Fruit fly (Drosophila melanogaster): ENCODE data around the gene Six4.

The Six4 gene

dm6 chr3L:20800208-20800607 is 7.6 kb upstream of the Six4 start, which contains the start of gene Spc105R:
Gene Spc105R, plus strand, starts transcription at chr3L:20800410.
- TF ChIP-seq Sox14 (GFP tag; optimal IDR thresholded peaks at IDR 0.05) (no peak), CG8632 (GFP tag; optimal IDR thresholded peaks at IDR 0.05) (no peak), CG4318 (GFP tag; optimal IDR thresholded peaks at IDR 0.05) (no peak), salr (GFP tag; optimal IDR thresholded peaks at IDR 0.05) (no peak), CG6163 (GFP tag; IDR thresholded peaks at IDR 0.05) (no peak), Lpt (GFP tag; optimal IDR thresholded peaks at IDR 0.05) (no peak), CG6808 (GFP tag; optimal IDR thresholded peaks at IDR 0.05) (no peak), Hr38 (GFP tag; optimal IDR thresholded peaks at IDR 0.05) (no peak), topi (GFP tag; optimal IDR thresholded peaks at IDR 0.05) (no peak), spab (GFP tag; optimal IDR thresholded peaks at IDR 0.05) (no peak), CG11294 (GFP tag; IDR thresholded peaks at IDR 0.05) (no peak)

- TF ChIP-seq CG8319 (GFP tag; optimal IDR thresholded peaks at IDR 0.05) (peak; percentile 75), Hr38 (GFP tag; optimal IDR thresholded peaks at IDR 0.05) (no peak), CG6854 (GFP tag; optimal IDR thresholded peaks at IDR 0.05) (peak; percentile 92), fkh (GFP tag; optimal IDR thresholded peaks at IDR 0.05) (no peak), CG16779 (tag; optimal IDR thresholded peaks at IDR 0.05) (no peak), Sox14 (GFP tag; optimal IDR thresholded peaks at IDR 0.05) (no peak), Sox15 (GFP tag; optimal IDR thresholded peaks at IDR 0.05) (peak; percentile 72), Sox102F (GFP tag; optimal IDR thresholded peaks at IDR 0.05) (no peak), salr (GFP tag; optimal IDR thresholded peaks at IDR 0.05) (peak in 1 of 2 experiments; percentile 90), CG11294 (GFP tag; IDR thresholded peaks at IDR 0.05) (peak; percentile 47), CG6163 (GFP tag; IDR thresholded peaks at IDR 0.05) (peak; percentile 93), Blimp-1 (GFP tag; optimal IDR thresholded peaks at IDR 0.05) (peak; percentile 61), CG34406 (GFP tag; optimal IDR thresholded peaks at IDR 0.05) (peak; percentile 85), dac (GFP tag; optimal IDR thresholded peaks at IDR 0.05) (peak; percentile 57), Lpt (GFP tag; optimal IDR thresholded peaks at IDR 0.05) (no peak), Ets96B (tag; optimal IDR thresholded peaks at IDR 0.05) (no peak), CG31627 (GFP tag; optimal IDR thresholded peaks at IDR 0.05) (peak; percentile 83), fd59A (GFP tag; optimal IDR thresholded peaks at IDR 0.05) (peak; percentile 64), CG11902 (GFP tag; optimal IDR thresholded peaks at IDR 0.05) (peak; percentile 79), CG8119 (GFP tag; IDR thresholded peaks at IDR 0.05) (no peak), CG11762 (GFP tag; optimal IDR thresholded peaks at IDR 0.05; ENCODE audit: insufficient read depth) (peak; percentile 49), lz (GFP tag; optimal IDR thresholded peaks at IDR 0.05) (peak; percentile 86), acj6 (GFP tag; optimal IDR thresholded peaks at IDR 0.05) (peak; percentile 86), CG8632 (GFP tag; optimal IDR thresholded peaks at IDR 0.05) (peak; percentile 73), CG6276 (GFP tag; optimal IDR thresholded peaks at IDR 0.05) (no peak), achi (GFP tag; optimal IDR thresholded peaks at IDR 0.05) (no peak), CG9139 (GFP tag; optimal IDR thresholded peaks at IDR 0.05) (peak; percentile 71), esn (GFP tag; optimal IDR thresholded peaks at IDR 0.05) (peak; percentile 87), Gug (GFP tag; IDR thresholded peaks at IDR 0.05) (peak; percentile 45), CG3032 (tag; optimal IDR thresholded peaks at IDR 0.05) (peak; percentile 73), Hr39 (GFP tag; optimal IDR thresholded peaks at IDR 0.05) (no peak)
Measured at dm6 chr3L:20798325-20798846, 5.8 kb upstream of the Six4 start, which contains the start of the genes CG3698 and tzn. Gene CG3698, minus strand, starts transcription at chr3L:20798375. Gene tzn, plus strand, starts transcription at chr3L:20798645.

- no peak for TF ChIP-seq CG3919 (GFP tag; optimal IDR thresholded peaks at IDR 0.05)
- no peak for TF ChIP-seq fd85E (GFP tag; optimal IDR thresholded peaks at IDR 0.05)
- no peak for TF ChIP-seq CG6854 (GFP tag; optimal IDR thresholded peaks at IDR 0.05)
- no peak for TF ChIP-seq Eip93F (GFP tag; optimal IDR thresholded peaks at IDR 0.05)
- TF ChIP-seq Hr39 (GFP tag; optimal IDR thresholded peaks at IDR 0.05), result no peak
- no peak for TF ChIP-seq CG6792 (GFP tag; optimal IDR thresholded peaks at IDR 0.05)
- no peak for TF ChIP-seq fkh (GFP tag; optimal IDR thresholded peaks at IDR 0.05)
Measured at dm6 chr3L:20797379-20797778, 4.8 kb upstream of the Six4 start.
